Worm (Caenorhabditis elegans) whole organism, young adult: ENCODE data around the gene T06E4.5.

Source experiments
- B0019.2 ChIP-seq: fragments of 200-800 bp; sonication (Bioruptor generic); conservative IDR thresholded peaks from 2 replicates; pipeline ENCODE4 v1.3.6; 2022; ENCODE audit warnings: missing genetic modification reagents, missing genetic modification characterization, missing compliant biosample characterization
- B0261.1 ChIP-seq: sonication (generic microtip); optimal IDR thresholded peaks from 2 replicates; lab custom pipeline; 2016; ENCODE audit warnings: mild to moderate bottlenecking, missing genetic modification characterization, moderate library complexity, missing compliant biosample characterization
- D2030.7 ChIP-seq: fragments of 200-800 bp; sonication (Bioruptor generic); IDR thresholded peaks from 2 replicates; pipeline ENCODE4 v1.3.6; 2022; ENCODE audit warnings: missing genetic modification reagents, missing genetic modification characterization, missing compliant biosample characterization
- F10E7.11 ChIP-seq: sonication (generic microtip); optimal IDR thresholded peaks from 2 replicates; lab custom pipeline; 2017; ENCODE audit warnings: mild to moderate bottlenecking, missing genetic modification characterization, moderate library complexity, missing compliant biosample characterization
- F22D6.2 ChIP-seq: sonication (generic microtip); optimal IDR thresholded peaks from 2 replicates; lab custom pipeline; 2016; ENCODE audit warnings: mild to moderate bottlenecking, missing genetic modification characterization, missing compliant biosample characterization
- F52B5.7 ChIP-seq: sonication (generic microtip); optimal IDR thresholded peaks from 2 replicates; lab custom pipeline; 2016; ENCODE audit warnings: mild to moderate bottlenecking, missing genetic modification characterization, missing compliant biosample characterization
- F55B11.4 ChIP-seq: sonication (generic microtip); optimal IDR thresholded peaks from 2 replicates; lab custom pipeline; 2016; ENCODE audit warnings: missing compliant biosample characterization, missing genetic modification characterization, borderline replicate concordance; ENCODE audit not compliant: insufficient read depth
- Y53G8AR.9 ChIP-seq: fragments of 200-800 bp; sonication (Bioruptor generic); conservative IDR thresholded peaks from 2 replicates; pipeline ENCODE4 v1.3.6; 2022; ENCODE audit warnings: missing genetic modification reagents, missing genetic modification characterization, missing compliant biosample characterization
- ama-1 ChIP-seq, 3 experiments: fragments of 150-350 bp in 1 of 3; sonication (generic microtip) in 2 of 3; optimal IDR thresholded peaks; 2 replicates each; lab custom pipeline; 2014 to 2018; ENCODE audit warnings: missing biosample characterization in 2 of 3, missing genetic modification characterization in 2 of 3, missing genetic modification reagents in 2 of 3
- aptf-3 ChIP-seq: fragments of 200-800 bp; sonication (Bioruptor generic); IDR thresholded peaks from 2 replicates; pipeline ENCODE4 v1.3.6; 2022; ENCODE audit warnings: missing genetic modification characterization, missing compliant biosample characterization
- attf-3 ChIP-seq: fragments of 200-800 bp; sonication (Bioruptor generic); conservative IDR thresholded peaks from 2 replicates; pipeline ENCODE4 v1.3.6; 2022; ENCODE audit warnings: missing genetic modification reagents, missing genetic modification characterization, missing compliant biosample characterization
- attf-5 ChIP-seq: fragments of 200-800 bp; sonication (Bioruptor generic); optimal IDR thresholded peaks from 2 replicates; lab custom pipeline; 2018; ENCODE audit warnings: mild to moderate bottlenecking, missing genetic modification characterization, missing compliant biosample characterization
- ceh-100 ChIP-seq: fragments of 200-800 bp; sonication (Bioruptor generic); IDR thresholded peaks from 2 replicates; pipeline ENCODE4 v1.3.6; 2022; ENCODE audit warnings: missing genetic modification reagents, missing genetic modification characterization, missing compliant biosample characterization
- ceh-79 ChIP-seq: sonication (generic microtip); optimal IDR thresholded peaks from 2 replicates; lab custom pipeline; 2017; ENCODE audit warnings: mild to moderate bottlenecking, missing genetic modification characterization, missing compliant biosample characterization
- chd-7 ChIP-seq: sonication (generic microtip); optimal IDR thresholded peaks from 2 replicates; lab custom pipeline; 2016; ENCODE audit warnings: mild to moderate bottlenecking, missing genetic modification characterization, moderate library complexity, missing compliant biosample characterization
- die-1 ChIP-seq: sonication (generic microtip); optimal IDR thresholded peaks from 2 replicates; lab custom pipeline; 2016; ENCODE audit warnings: missing genotype, mild to moderate bottlenecking, missing genetic modification characterization, missing compliant biosample characterization
- efl-1 ChIP-seq: fragments of 150-350 bp; optimal IDR thresholded peaks from 2 replicates; lab custom pipeline; 2014; ENCODE audit warnings: missing biosample characterization, missing genetic modification reagents, missing genetic modification characterization
- egrh-3 ChIP-seq: fragments of 200-800 bp; sonication (Bioruptor generic); IDR thresholded peaks from 2 replicates; pipeline ENCODE4 v1.3.6; 2022; ENCODE audit warnings: missing genetic modification reagents, missing genetic modification characterization, missing compliant biosample characterization
- him-1 ChIP-seq: sonication (generic microtip); optimal IDR thresholded peaks from 2 replicates; lab custom pipeline; 2016; ENCODE audit warnings: missing genotype, missing genetic modification reagents, missing genetic modification characterization, missing compliant biosample characterization
- hlh-12 ChIP-seq: sonication (generic microtip); optimal IDR thresholded peaks from 2 replicates; lab custom pipeline; 2016; ENCODE audit warnings: missing genetic modification characterization, missing compliant biosample characterization
- lir-1 ChIP-seq: fragments of 200-800 bp; sonication (Bioruptor generic); conservative IDR thresholded peaks from 2 replicates; pipeline ENCODE4 v1.3.6; 2022; ENCODE audit warnings: missing genetic modification reagents, missing genetic modification characterization, missing compliant biosample characterization
- madf-10 ChIP-seq: sonication (generic microtip); optimal IDR thresholded peaks from 2 replicates; lab custom pipeline; 2016; ENCODE audit warnings: mild to moderate bottlenecking, missing genetic modification characterization, missing compliant biosample characterization
- madf-6 ChIP-seq: fragments of 200-800 bp; sonication (Bioruptor generic); IDR thresholded peaks from 2 replicates; pipeline ENCODE4 v1.3.6; 2022; ENCODE audit warnings: missing genetic modification reagents, missing genetic modification characterization, missing compliant biosample characterization
- mxl-1 ChIP-seq: sonication (generic microtip); optimal IDR thresholded peaks from 2 replicates; lab custom pipeline; 2016; ENCODE audit warnings: missing genetic modification characterization, missing compliant biosample characterization
- nfyb-1 ChIP-seq: fragments of 200-800 bp; sonication (Bioruptor generic); IDR thresholded peaks from 2 replicates; pipeline ENCODE4 v1.3.6; 2022; ENCODE audit warnings: missing genetic modification reagents, missing genetic modification characterization, missing compliant biosample characterization
- nhr-80 ChIP-seq: sonication (generic microtip); optimal IDR thresholded peaks from 2 replicates; lab custom pipeline; 2016; ENCODE audit warnings: missing genetic modification characterization, missing compliant biosample characterization
- pbrm-1 ChIP-seq: fragments of 200-800 bp; sonication (Bioruptor generic); IDR thresholded peaks from 2 replicates; pipeline ENCODE4 v1.3.6; 2022; ENCODE audit warnings: missing genetic modification reagents, missing genetic modification characterization, missing compliant biosample characterization
- rcor-1 ChIP-seq: fragments of 200-800 bp; sonication (Bioruptor generic); IDR thresholded peaks from 2 replicates; pipeline ENCODE4 v1.3.6; 2022; ENCODE audit warnings: missing genetic modification reagents, missing genetic modification characterization, missing compliant biosample characterization
- sea-2 ChIP-seq: fragments of 200-800 bp; sonication (Bioruptor generic); IDR thresholded peaks from 2 replicates; pipeline ENCODE4 v1.3.6; 2022; ENCODE audit warnings: missing genetic modification characterization, missing compliant biosample characterization
- snpc-3.4 ChIP-seq: sonication (generic microtip); optimal IDR thresholded peaks from 2 replicates; lab custom pipeline; 2017; ENCODE audit warnings: missing genetic modification characterization, mild to moderate bottlenecking, missing compliant biosample characterization, antibody characterized with exemption, moderate library complexity, missing genotype, missing genetic modification reagents
- somi-1 ChIP-seq: fragments of 200-800 bp; sonication (Bioruptor generic); optimal IDR thresholded peaks from 2 replicates; lab custom pipeline; 2018; ENCODE audit warnings: mild to moderate bottlenecking, missing genetic modification characterization, missing compliant biosample characterization
- tbx-9 ChIP-seq: sonication (generic microtip); optimal IDR thresholded peaks from 2 replicates; lab custom pipeline; 2016; ENCODE audit warnings: borderline replicate concordance, missing genetic modification characterization, inconsistent platforms, missing compliant biosample characterization
- tlf-1 ChIP-seq: fragments of 200-800 bp; sonication (Bioruptor generic); optimal IDR thresholded peaks from 2 replicates; lab custom pipeline; 2018; ENCODE audit warnings: mild to moderate bottlenecking, missing genetic modification characterization, missing compliant biosample characterization
- ztf-18 ChIP-seq: sonication (generic microtip); optimal IDR thresholded peaks from 2 replicates; lab custom pipeline; 2016; ENCODE audit warnings: missing genotype, mild to moderate bottlenecking, missing genetic modification characterization, missing compliant biosample characterization
- ztf-22 ChIP-seq: fragments of 200-800 bp; sonication (Bioruptor generic); optimal IDR thresholded peaks from 2 replicates; lab custom pipeline; 2018; ENCODE audit warnings: mild to moderate bottlenecking, missing genetic modification characterization, moderate library complexity, missing compliant biosample characterization
- ztf-28 ChIP-seq: fragments of 200-800 bp; sonication (Bioruptor generic); IDR thresholded peaks from 2 replicates; pipeline ENCODE4 v1.3.6; 2022; ENCODE audit warnings: missing genetic modification reagents, missing genetic modification characterization, missing compliant biosample characterization
- ztf-6 ChIP-seq: fragments of 200-800 bp; sonication (Bioruptor generic); IDR thresholded peaks from 2 replicates; pipeline ENCODE4 v1.3.6; 2022; ENCODE audit warnings: missing genetic modification reagents, missing genetic modification characterization, missing compliant biosample characterization

The T06E4.5 gene

ce11 chrV:9583323-9583644, 47.8 kb upstream of the T06E4.5 start, which contains the start of gene K09G1.1:
Gene K09G1.1, plus strand, starts transcription at chrV:9583545.
- no peak for TF ChIP-seq snpc-3.4 (tag; lab: Kevin White, UChicago)
- no peak for TF ChIP-seq attf-3

- TF ChIP-seq madf-10 (tag; lab: Kevin White, UChicago) (no peak), B0019.2 (GFP tag; lab: Robert Waterston, UW) (no peak), nfyb-1 (no peak), ztf-22 (GFP tag; lab: Kevin White, UChicago) (no peak), die-1 (no peak), efl-1 (GFP tag; lab: Kevin White, UChicago) (no peak), him-1 (no peak), ceh-100 (no peak), ztf-18 (tag; lab: Kevin White, UChicago) (no peak), tlf-1 (no peak), lir-1 (GFP tag; lab: Robert Waterston, UW) (no peak), ceh-79 (tag; lab: Kevin White, UChicago) (no peak)
These were observed 46.8 kb upstream of the T06E4.5 start for ce11 chrV:9584263-9584662.

- TF ChIP-seq rcor-1 (GFP tag; lab: Robert Waterston, UW) (no peak), egrh-3 (GFP tag; lab: Robert Waterston, UW) (no peak), D2030.7 (GFP tag; lab: Robert Waterston, UW) (no peak), mxl-1 (tag; lab: Kevin White, UChicago) (no peak), attf-3 (no peak), him-1 (no peak), tbx-9 (tag; lab: Kevin White, UChicago) (no peak), ztf-6 (GFP tag; lab: Robert Waterston, UW) (no peak), Y53G8AR.9 (GFP tag; lab: Robert Waterston, UW) (no peak), madf-6 (GFP tag; lab: Robert Waterston, UW) (no peak), ama-1 (optimal IDR thresholded peaks at IDR 0.05; lab: Kevin White, UChicago) (no peak), ama-1 (GFP tag; optimal IDR thresholded peaks at IDR 0.05; lab: Kevin White, UChicago) (no peak), F55B11.4 (tag; lab: Kevin White, UChicago) (no peak)
These were observed 43.4 kb upstream of the T06E4.5 start for ce11 chrV:9587619-9588018.

ce11 chrV:9588574-9588973, 42.5 kb upstream of the T06E4.5 start:
- TF ChIP-seq B0261.1: no peak
- TF ChIP-seq aptf-3: no peak
- no peak for TF ChIP-seq F52B5.7 (tag; lab: Kevin White, UChicago)
- no peak for TF ChIP-seq sea-2 (GFP tag; lab: Robert Waterston, UW)
- TF ChIP-seq nhr-80: no peak
- no peak for TF ChIP-seq somi-1
- no peak for TF ChIP-seq snpc-3.4 (tag; lab: Kevin White, UChicago)
- TF ChIP-seq F22D6.2 (tag; lab: Kevin White, UChicago): no peak
- no peak for TF ChIP-seq lir-1 (GFP tag; lab: Robert Waterston, UW)
- no peak for TF ChIP-seq chd-7 (tag; lab: Kevin White, UChicago)
- TF ChIP-seq tbx-9 (tag; lab: Kevin White, UChicago): no peak
- no peak for TF ChIP-seq pbrm-1 (GFP tag; lab: Robert Waterston, UW)
- no peak for TF ChIP-seq F10E7.11 (tag; lab: Kevin White, UChicago)
- TF ChIP-seq hlh-12 (tag; lab: Kevin White, UChicago): no peak
- no peak for TF ChIP-seq ztf-28 (GFP tag; lab: Robert Waterston, UW)
- TF ChIP-seq attf-5: no peak
